Fruit fly (Drosophila melanogaster): ENCODE measurements around the gene Pcif1.

DNA sequence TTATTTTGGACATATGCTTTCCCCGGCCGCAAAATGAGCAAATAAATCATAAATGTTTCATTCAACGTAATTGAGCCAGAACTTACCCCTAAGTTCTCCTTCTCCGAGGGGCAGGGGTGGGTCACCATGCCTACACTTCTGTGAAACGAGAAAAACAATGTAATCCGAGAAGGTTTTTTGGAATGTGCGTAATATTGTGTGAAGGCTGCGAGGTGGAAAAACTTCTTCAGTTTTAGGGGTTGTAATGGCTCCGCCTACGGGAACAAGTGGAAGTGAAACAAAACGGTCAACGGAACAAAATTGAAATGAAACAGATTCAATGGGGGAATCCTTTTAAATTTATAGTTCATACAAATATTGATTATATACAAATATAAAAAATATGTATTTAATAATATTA, 10.8 kb upstream of the Pcif1 start:
- TF ChIP-seq CG7101 (tag; optimal IDR thresholded peaks at IDR 0.05) (no peak), pad (GFP tag; optimal IDR thresholded peaks at IDR 0.05) (no peak)

All from whole organism, adult.